Worm (Caenorhabditis elegans): ENCODE results near the gene chil-5.

DNA sequence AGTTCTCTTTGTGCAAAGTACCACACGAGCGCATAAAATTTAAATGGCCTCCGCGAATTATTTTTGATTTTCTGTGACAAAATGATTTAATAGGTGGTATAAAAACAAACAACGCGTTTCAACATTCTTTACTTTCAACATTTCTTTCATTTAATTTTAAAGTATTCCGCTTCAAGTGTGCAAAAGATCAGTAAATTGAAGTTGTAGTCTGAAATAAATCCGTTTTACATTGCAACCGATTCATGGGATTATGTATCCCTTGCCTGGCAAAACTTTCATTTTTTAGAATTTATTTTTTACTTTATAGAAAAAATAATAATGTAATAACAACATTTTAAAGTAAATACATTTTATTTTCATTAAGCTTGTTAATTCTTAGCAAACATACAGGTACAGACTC lies 35.0 kb upstream of the chil-5 start, which contains the start of gene F26C11.1:
- TF ChIP-seq ceh-36 (tag; optimal IDR thresholded peaks at IDR 0.05) (no peak), hmg-4 (GFP tag; optimal IDR thresholded peaks at IDR 0.05) (no peak), B0310.2 (tag; optimal IDR thresholded peaks at IDR 0.05) (no peak), ama-1 (optimal IDR thresholded peaks at IDR 0.05) (no peak), ets-7 (tag; optimal IDR thresholded peaks at IDR 0.05) (no peak), scrt-1 (GFP tag; IDR thresholded peaks at IDR 0.05) (no peak), hnd-1 (tag; optimal IDR thresholded peaks at IDR 0.05) (no peak), tbx-37 (GFP tag; conservative IDR thresholded peaks at IDR 0.05) (no peak)

All from whole organism, early embryonic.